Worm (Caenorhabditis elegans) whole organism, mixed stage, embryonic: ENCODE measurements around the gene pek-1.

Experiments
- elt-1 ChIP-seq: sonication (generic microtip); optimal IDR thresholded peaks from 2 replicates; lab custom pipeline; 2017; ENCODE audit warnings: missing genetic modification characterization, mild to moderate bottlenecking, missing compliant biosample characterization, antibody characterized with exemption, moderate library complexity, borderline replicate concordance; ENCODE audit not compliant: insufficient read depth
- elt-3 ChIP-seq: fragments of 150-350 bp; optimal IDR thresholded peaks from 2 replicates; lab custom pipeline; 2014; ENCODE audit warnings: missing biosample characterization, missing genetic modification characterization
- lin-13 ChIP-seq: fragments of 150-350 bp; optimal IDR thresholded peaks from 2 replicates; lab custom pipeline; 2014; ENCODE audit warnings: missing biosample characterization, missing genetic modification characterization
- lsy-2 ChIP-seq: fragments of 150-350 bp; optimal IDR thresholded peaks from 2 replicates; lab custom pipeline; 2014; ENCODE audit warnings: missing biosample characterization, missing genetic modification characterization
- mep-1 ChIP-seq: fragments of 150-350 bp; optimal IDR thresholded peaks from 2 replicates; lab custom pipeline; 2017; ENCODE audit warnings: missing biosample characterization, missing genetic modification reagents, missing genetic modification characterization, inconsistent platforms
- pha-4 ChIP-seq: fragments of 150-350 bp; optimal IDR thresholded peaks from 2 replicates; lab custom pipeline; 2018; ENCODE audit warnings: missing biosample characterization, missing genetic modification reagents, missing genetic modification characterization
- snpc-4 ChIP-seq: fragments of 150-350 bp; optimal IDR thresholded peaks from 2 replicates; lab custom pipeline; 2014; ENCODE audit warnings: missing biosample characterization, missing genetic modification characterization
- unc-39 ChIP-seq: fragments of 150-350 bp; optimal IDR thresholded peaks from 2 replicates; lab custom pipeline; 2014; ENCODE audit warnings: missing biosample characterization, missing genetic modification characterization
- unc-62 ChIP-seq: fragments of 150-350 bp; optimal IDR thresholded peaks from 2 replicates; lab custom pipeline; 2014; ENCODE audit warnings: missing biosample characterization, missing genetic modification reagents, missing genetic modification characterization
- zip-8 ChIP-seq: fragments of 150-350 bp; optimal IDR thresholded peaks from 2 replicates; lab custom pipeline; 2014; ENCODE audit warnings: missing biosample characterization, missing genetic modification characterization
- ztf-11 ChIP-seq: fragments of 150-350 bp; optimal IDR thresholded peaks from 2 replicates; lab custom pipeline; 2014; ENCODE audit warnings: missing biosample characterization, missing genetic modification characterization

- no peak for TF ChIP-seq zip-8
- TF ChIP-seq unc-39 (tag; lab: Kevin White, UChicago), result no peak
- TF ChIP-seq unc-62, result no peak
- TF ChIP-seq snpc-4, result no peak
- no peak for TF ChIP-seq lin-13 (tag; lab: Kevin White, UChicago)
- no peak for TF ChIP-seq pha-4 (tag; lab: Kevin White, UChicago)
- TF ChIP-seq lsy-2, result no peak
- no peak for TF ChIP-seq ztf-11 (tag; lab: Kevin White, UChicago)
- TF ChIP-seq elt-1, result no peak
- TF ChIP-seq mep-1 (tag; lab: Kevin White, UChicago), result no peak
- no peak for TF ChIP-seq elt-3 (tag; lab: Kevin White, UChicago)
Observed at ce11 chrX:11452316-11452715, 37.6 kb upstream of the pek-1 start.
